Fruit fly (Drosophila melanogaster): ENCODE measurements around the gene CG7322.

The CG7322 gene

dm6 chrX:18857356-18857807 lies at the start of gene CG7322:
CG7322 (minus strand) TSS chrX:18857757.
- no peak for TF ChIP-seq CG17801 (GFP tag; optimal IDR thresholded peaks at IDR 0.05; ENCODE audit: partially characterized antibody)

DNA sequence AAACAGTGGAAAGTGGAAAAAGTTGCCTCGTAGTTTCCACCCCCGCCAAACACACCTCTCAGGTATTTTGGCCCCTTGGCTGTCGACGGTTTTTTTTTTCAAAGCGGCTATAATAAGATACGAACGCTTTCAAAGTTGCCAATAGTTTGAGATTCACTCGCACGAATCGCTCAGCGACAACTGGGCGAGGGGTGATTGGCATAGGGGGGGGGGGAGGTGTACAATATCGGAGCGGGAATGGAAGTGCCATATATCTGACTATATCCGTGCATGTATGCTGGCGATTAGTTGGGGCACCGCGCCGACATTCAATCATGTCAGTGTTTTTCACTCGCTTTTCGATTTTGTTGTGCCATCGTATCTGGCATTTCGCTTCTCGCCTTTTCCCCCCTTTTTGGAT lies 47.6 kb upstream of the CG7322 start:
- no peak for TF ChIP-seq CG17801 (GFP tag; optimal IDR thresholded peaks at IDR 0.05; ENCODE audit: partially characterized antibody)

DNA sequence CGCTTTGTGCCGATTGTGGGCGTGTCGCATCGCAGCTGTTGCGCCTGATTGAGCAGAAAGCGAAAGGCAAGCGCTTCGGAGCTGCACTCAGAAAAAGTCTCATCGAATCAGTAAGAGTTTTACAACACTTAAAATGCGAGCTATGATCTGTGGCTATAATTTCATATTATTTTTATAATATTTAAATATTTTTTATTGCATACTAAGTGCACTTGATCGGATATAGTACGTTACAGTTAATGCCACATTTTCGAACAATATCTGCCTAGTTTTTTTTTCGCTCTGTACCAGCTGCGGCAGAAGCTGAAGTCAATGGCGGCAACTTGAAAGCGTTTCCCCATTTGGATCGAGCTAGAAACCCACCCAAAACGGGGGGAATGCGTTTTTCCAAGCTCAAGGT lies 45.2 kb upstream of the CG7322 start:
- TF ChIP-seq CG17801 (GFP tag; optimal IDR thresholded peaks at IDR 0.05; ENCODE audit: partially characterized antibody) = no peak

DNA sequence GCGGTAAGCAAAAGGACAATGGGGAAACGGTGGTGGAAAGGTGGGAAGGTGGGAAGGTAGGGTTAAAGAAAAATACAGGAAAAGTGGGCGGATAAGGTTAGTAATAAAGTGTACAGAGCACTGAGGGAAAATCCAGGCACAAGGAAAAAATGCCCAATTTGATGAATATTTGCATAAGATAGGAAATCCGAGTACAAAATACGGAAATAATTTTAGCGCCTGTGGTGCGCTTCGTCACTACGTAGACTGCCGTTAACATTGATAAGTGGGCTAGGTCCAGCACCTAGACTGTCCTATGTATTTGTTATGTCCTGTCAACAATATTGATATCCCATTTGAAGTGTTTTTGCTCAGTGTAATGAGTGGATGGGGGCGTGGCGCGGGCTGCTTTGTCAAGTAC lies 43.4 kb upstream of the CG7322 start:
- no peak for TF ChIP-seq CG17801 (GFP tag; optimal IDR thresholded peaks at IDR 0.05; ENCODE audit: partially characterized antibody)

DNA sequence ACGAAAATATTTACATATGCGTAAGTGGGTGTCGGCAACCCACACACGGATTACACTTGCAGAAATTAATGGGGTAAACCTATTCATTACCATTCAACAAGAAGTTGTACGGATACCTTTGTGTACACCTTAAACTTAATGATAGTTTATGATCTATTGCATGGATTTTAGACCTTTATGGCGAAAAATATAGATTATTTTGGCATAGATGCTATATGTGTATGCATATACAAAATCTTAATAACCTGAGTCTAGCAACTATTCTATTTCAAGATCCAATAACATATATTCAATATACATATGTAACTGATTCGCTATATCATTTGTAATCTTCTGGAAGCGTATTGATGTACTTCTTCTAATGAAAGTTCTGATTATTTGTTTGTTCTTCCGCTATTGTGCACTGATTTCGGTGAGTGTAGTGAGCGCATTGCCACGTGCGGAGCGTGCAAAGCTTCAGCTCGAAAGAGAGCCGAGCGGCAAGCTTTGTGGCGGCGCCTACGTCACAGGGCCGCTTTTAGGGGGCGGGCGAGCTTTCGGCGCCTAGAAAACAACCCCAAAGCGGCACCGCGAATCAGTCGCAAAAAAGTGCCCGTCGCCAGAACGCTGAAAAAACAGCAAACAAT lies 42.4 kb upstream of the CG7322 start, which contains the start of gene CG7378:
TSS of gene CG7378 (plus strand) at position 576 of the 626 bp plus-strand sequence.
- no peak for TF ChIP-seq CG17801 (GFP tag; optimal IDR thresholded peaks at IDR 0.05; ENCODE audit: partially characterized antibody)

dm6 chrX:18897906-18898305 lies 40.3 kb upstream of the CG7322 start:
- no peak for TF ChIP-seq CG17801 (GFP tag; optimal IDR thresholded peaks at IDR 0.05; ENCODE audit: partially characterized antibody)

DNA sequence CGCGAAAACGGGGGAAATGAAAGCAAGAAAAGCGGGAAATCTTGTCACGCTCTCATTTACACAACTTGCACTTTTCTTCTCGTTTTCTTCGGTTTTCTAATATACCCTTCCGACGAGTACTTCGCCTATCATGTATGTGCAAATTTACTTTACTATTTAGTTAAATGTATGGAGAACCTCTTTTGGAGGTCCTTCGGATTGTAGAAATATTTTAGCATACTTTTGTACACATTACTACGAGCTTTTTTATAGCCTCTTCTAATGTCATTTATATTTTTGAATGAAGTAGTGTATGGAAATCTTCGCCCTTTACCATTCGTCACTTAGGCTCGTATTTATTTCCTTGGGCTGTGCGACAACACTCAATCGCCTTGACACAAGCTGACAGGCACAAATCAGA lies 39.7 kb upstream of the CG7322 start:
- no peak for TF ChIP-seq CG17801 (GFP tag; optimal IDR thresholded peaks at IDR 0.05; ENCODE audit: partially characterized antibody)

DNA sequence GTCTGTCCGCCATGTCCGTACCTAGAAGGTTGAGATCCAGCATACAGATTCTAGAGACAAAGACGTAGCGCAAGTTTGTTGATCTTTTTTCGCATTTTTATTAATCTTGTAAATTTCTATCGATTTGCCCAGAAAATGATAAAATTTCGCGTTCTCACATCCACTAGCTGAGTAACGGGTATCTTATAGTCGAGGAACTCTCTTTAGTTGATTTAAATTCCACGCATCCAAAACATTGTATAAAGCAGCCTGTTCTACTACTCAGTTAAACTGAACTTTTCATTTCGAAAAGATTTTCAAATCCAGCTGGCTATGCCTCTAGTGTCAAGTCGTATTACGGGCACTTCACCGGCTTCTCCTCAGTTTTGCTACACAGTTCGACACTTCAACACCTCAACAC lies 36.6 kb upstream of the CG7322 start, which contains the start of gene SdhBL:
TSS of gene SdhBL (plus strand) at position 301 of the 400 bp plus-strand sequence.
- TF ChIP-seq CG17801 (GFP tag; optimal IDR thresholded peaks at IDR 0.05; ENCODE audit: partially characterized antibody) = no peak

- peak; percentile 7 for TF ChIP-seq CG17801 (GFP tag; optimal IDR thresholded peaks at IDR 0.05; ENCODE audit: partially characterized antibody)
These were observed 35.9 kb upstream of the CG7322 start, which contains the start of gene Flacc for dm6 chrX:18893433-18893832. Flacc (minus strand) TSS chrX:18893636.

dm6 chrX:18883999-18884671 lies 26.6 kb upstream of the CG7322 start, which contains the start of gene CG7332:
CG7332 (plus strand) TSS chrX:18884513.
- TF ChIP-seq CG17801 (GFP tag; optimal IDR thresholded peaks at IDR 0.05; ENCODE audit: partially characterized antibody) = no peak

DNA sequence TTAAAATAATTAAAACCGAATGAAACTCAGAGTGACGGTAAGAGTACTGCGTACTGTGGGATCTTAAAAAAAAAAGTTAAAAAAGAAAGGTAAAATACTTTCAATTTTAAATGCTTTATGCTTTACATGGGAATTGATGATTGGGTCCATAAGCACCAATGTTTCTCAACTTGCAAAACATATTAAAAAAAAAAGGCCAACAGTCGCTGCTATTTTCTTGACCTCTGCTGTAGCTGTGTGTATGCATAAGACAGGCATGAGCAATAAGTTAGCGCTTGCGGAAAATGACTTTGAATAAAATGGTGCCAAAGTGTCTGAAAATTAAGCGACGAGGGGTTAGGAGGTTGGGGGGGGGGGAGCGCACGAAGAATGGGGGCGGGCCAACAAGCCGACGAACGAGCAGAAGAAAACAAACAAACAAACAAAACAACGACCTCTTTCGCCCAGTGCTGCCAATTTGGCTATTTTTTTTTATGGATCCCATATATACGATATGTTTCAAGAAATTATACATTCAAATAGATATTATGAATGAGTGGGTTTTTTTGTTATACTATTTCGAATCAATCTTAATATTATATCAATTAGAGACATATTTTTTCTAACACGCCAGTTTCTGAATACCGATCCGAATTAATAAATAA lies 12.1 kb upstream of the CG7322 start:
- no peak for TF ChIP-seq CG17801 (GFP tag; optimal IDR thresholded peaks at IDR 0.05; ENCODE audit: partially characterized antibody)

DNA sequence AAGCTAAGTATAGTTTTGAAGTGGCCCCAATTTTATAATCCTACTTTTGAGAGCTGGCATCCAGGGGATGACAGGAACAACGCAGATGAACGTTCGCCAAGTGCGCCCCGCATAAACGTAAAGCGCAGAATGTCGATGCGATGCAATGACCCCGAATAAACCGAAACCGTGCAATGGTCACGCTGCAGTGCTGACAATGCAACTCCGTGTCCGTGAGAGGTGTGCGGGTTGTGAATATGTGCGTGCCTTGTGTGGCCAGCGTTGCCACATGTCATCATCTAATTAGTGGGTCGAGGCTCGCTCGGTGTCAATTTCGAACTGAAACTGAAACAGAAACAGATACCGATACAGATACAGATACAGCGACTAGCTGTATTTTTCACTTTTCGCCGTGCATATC lies 10.6 kb upstream of the CG7322 start:
- TF ChIP-seq CG17801 (GFP tag; optimal IDR thresholded peaks at IDR 0.05; ENCODE audit: partially characterized antibody) = no peak

dm6 chrX:18866289-18866832 lies 8.8 kb upstream of the CG7322 start:
- TF ChIP-seq CG17801 (GFP tag; optimal IDR thresholded peaks at IDR 0.05; ENCODE audit: partially characterized antibody) = no peak

- no peak for TF ChIP-seq CG17801 (GFP tag; optimal IDR thresholded peaks at IDR 0.05; ENCODE audit: partially characterized antibody)
These were observed 7.2 kb upstream of the CG7322 start for dm6 chrX:18864483-18865358.

Data from ovary, adult (tissue).